Fruit fly (Drosophila melanogaster): ENCODE results near the gene Sptr.

The Sptr gene

DNA sequence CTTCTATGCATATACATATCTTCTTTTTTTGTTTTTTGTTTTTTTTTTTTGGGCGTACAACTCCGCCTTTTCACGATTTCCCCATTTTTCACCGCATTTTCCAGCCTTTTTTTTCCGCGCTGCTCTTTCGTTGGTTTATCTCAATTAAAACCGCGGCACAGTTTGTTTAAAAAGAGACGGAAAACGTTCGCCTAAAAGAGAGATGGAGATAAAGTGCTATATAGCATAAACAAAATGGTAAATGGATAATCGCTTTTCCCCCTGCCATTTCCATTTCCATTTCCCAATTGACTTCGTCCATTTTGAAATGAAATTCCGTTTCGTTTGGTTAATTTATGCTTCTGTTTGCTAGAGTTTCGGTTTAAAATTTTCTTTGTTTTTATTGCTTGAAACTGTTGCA, 17.1 kb downstream of the Sptr start:
- TF ChIP-seq CG8478 (optimal IDR thresholded peaks at IDR 0.05): no peak
- no peak for TF ChIP-seq pan (optimal IDR thresholded peaks at IDR 0.05)
- no peak for TF ChIP-seq psq (optimal IDR thresholded peaks at IDR 0.05)
- TF ChIP-seq EcR (GFP tag; optimal IDR thresholded peaks at IDR 0.05): no peak
- TF ChIP-seq usp (GFP tag; optimal IDR thresholded peaks at IDR 0.05): no peak
- TF ChIP-seq Dll (optimal IDR thresholded peaks at IDR 0.05): no peak

DNA sequence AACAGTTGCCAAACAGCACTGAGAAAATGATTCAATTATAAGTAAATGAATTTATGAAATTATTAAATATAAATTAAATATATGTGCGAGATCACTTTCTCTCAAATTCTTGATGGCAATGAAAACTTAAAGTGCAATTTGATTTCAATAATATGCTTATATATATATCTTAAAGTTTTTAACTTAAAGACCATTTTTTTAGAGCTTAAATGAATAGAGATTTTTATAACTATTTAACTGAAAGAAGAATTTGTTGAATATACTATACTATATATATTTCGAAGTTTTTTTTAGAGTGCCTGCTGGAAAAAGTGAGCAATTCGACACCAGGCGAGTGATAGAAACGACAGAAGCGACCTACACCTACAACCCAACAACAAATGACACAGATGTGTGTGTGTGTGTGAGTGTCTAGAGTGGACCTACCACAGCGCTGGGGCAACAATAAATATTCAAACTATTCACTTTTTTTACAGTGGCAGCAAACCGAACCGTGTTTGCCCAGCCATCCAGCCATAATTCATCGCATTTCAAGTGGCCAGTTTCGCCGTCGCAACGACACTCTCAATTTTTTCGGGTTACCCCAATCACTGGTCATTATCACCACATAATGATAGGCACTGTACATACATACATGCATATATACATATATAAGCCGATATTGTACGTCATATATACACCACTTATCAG, 19.2 kb downstream of the Sptr start:
- TF ChIP-seq pan (optimal IDR thresholded peaks at IDR 0.05) (no peak), Dll (optimal IDR thresholded peaks at IDR 0.05) (no peak)

- TF ChIP-seq CG8478 (optimal IDR thresholded peaks at IDR 0.05) (no peak), psq (optimal IDR thresholded peaks at IDR 0.05) (no peak), Dll (optimal IDR thresholded peaks at IDR 0.05) (no peak), usp (GFP tag; optimal IDR thresholded peaks at IDR 0.05) (no peak), EcR (GFP tag; optimal IDR thresholded peaks at IDR 0.05) (no peak), pan (optimal IDR thresholded peaks at IDR 0.05) (no peak)
These were observed 20.0 kb downstream of the Sptr start for dm6 chrX:8444279-8444678.

dm6 chrX:8442912-8443311, 21.3 kb downstream of the Sptr start:
- TF ChIP-seq CG8478 (optimal IDR thresholded peaks at IDR 0.05) (no peak), usp (GFP tag; optimal IDR thresholded peaks at IDR 0.05) (no peak), pan (optimal IDR thresholded peaks at IDR 0.05) (no peak), Dll (optimal IDR thresholded peaks at IDR 0.05) (no peak), EcR (GFP tag; optimal IDR thresholded peaks at IDR 0.05) (no peak), psq (optimal IDR thresholded peaks at IDR 0.05) (no peak)

dm6 chrX:8442161-8442560, 22.1 kb downstream of the Sptr start, which contains the start of gene CG12123:
Gene CG12123 (minus strand): TSS chrX:8442348.
- TF ChIP-seq usp (GFP tag; optimal IDR thresholded peaks at IDR 0.05): no peak
- TF ChIP-seq psq (optimal IDR thresholded peaks at IDR 0.05): no peak
- TF ChIP-seq EcR (GFP tag; optimal IDR thresholded peaks at IDR 0.05): no peak
- TF ChIP-seq pan (optimal IDR thresholded peaks at IDR 0.05): no peak
- TF ChIP-seq Dll (optimal IDR thresholded peaks at IDR 0.05): no peak
- TF ChIP-seq CG8478 (optimal IDR thresholded peaks at IDR 0.05): no peak

- TF ChIP-seq usp (GFP tag; optimal IDR thresholded peaks at IDR 0.05) (no peak), psq (optimal IDR thresholded peaks at IDR 0.05) (no peak), EcR (GFP tag; optimal IDR thresholded peaks at IDR 0.05) (no peak), Dll (optimal IDR thresholded peaks at IDR 0.05) (no peak), CG8478 (optimal IDR thresholded peaks at IDR 0.05) (no peak)
These were observed 26.7 kb downstream of the Sptr start, which contains the start of gene Miga for dm6 chrX:8437285-8438110. Gene Miga (minus strand): TSS chrX:8437820.

- peak; percentile 39 for TF ChIP-seq pan (optimal IDR thresholded peaks at IDR 0.05)
- no peak for TF ChIP-seq CG8478 (optimal IDR thresholded peaks at IDR 0.05)
These were observed 27.5 kb downstream of the Sptr start, which contains the start of gene CG1440 for dm6 chrX:8436656-8437284. Gene CG1440 (plus strand): TSS chrX:8437057.

DNA sequence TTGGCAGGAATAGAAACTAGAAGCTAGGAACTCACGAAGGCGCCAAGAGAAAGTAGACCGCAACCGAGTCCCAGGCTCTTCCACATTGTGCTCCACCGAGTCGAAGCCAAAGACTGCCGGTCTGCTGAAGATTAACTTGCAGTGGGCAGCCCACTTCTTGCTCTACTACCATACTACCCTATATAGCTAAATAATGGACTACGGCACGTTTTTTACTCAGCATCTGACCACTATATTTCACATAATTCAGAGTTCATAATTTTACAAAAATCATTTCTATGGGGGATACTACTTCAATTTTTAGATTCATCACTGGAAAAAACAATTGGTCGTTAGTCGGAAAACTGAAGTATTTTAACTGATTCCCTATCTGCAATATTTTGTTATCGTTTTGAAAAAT, 30.5 kb downstream of the Sptr start, which contains the start of gene CG32712:
Gene CG32712 (minus strand): TSS at position 101 of the 400 bp plus-strand sequence.
- no peak for TF ChIP-seq usp (GFP tag; optimal IDR thresholded peaks at IDR 0.05)
- no peak for TF ChIP-seq Dll (optimal IDR thresholded peaks at IDR 0.05)
- no peak for TF ChIP-seq psq (optimal IDR thresholded peaks at IDR 0.05)
- TF ChIP-seq EcR (GFP tag; optimal IDR thresholded peaks at IDR 0.05): no peak
- TF ChIP-seq pan (optimal IDR thresholded peaks at IDR 0.05): no peak
- TF ChIP-seq CG8478 (optimal IDR thresholded peaks at IDR 0.05): no peak

- TF ChIP-seq Dll (optimal IDR thresholded peaks at IDR 0.05): no peak
- no peak for TF ChIP-seq pan (optimal IDR thresholded peaks at IDR 0.05)
- TF ChIP-seq CG8478 (optimal IDR thresholded peaks at IDR 0.05): no peak
- no peak for TF ChIP-seq usp (GFP tag; optimal IDR thresholded peaks at IDR 0.05)
- TF ChIP-seq psq (optimal IDR thresholded peaks at IDR 0.05): no peak
- TF ChIP-seq EcR (GFP tag; optimal IDR thresholded peaks at IDR 0.05): no peak
These were observed 41.6 kb downstream of the Sptr start for dm6 chrX:8422643-8423042.

dm6 chrX:8421449-8421795, 42.8 kb downstream of the Sptr start:
- TF ChIP-seq Dll (optimal IDR thresholded peaks at IDR 0.05) (no peak), pan (optimal IDR thresholded peaks at IDR 0.05) (no peak), usp (GFP tag; optimal IDR thresholded peaks at IDR 0.05) (no peak), CG8478 (optimal IDR thresholded peaks at IDR 0.05) (no peak), EcR (GFP tag; optimal IDR thresholded peaks at IDR 0.05) (no peak), psq (optimal IDR thresholded peaks at IDR 0.05) (no peak)

- TF ChIP-seq pan (optimal IDR thresholded peaks at IDR 0.05): peak; percentile 63
- TF ChIP-seq CG8478 (optimal IDR thresholded peaks at IDR 0.05): no peak
- TF ChIP-seq psq (optimal IDR thresholded peaks at IDR 0.05): no peak
- peak; percentile 23 to 52 for TF ChIP-seq EcR (GFP tag; optimal IDR thresholded peaks at IDR 0.05)
- no peak for TF ChIP-seq Dll (optimal IDR thresholded peaks at IDR 0.05)
- no peak for TF ChIP-seq usp (GFP tag; optimal IDR thresholded peaks at IDR 0.05)
These were observed 43.3 kb downstream of the Sptr start for dm6 chrX:8420772-8421448.
